Worm (Caenorhabditis elegans) whole organism, L1 larva: ENCODE measurements around the gene dod-24.
A peak's percentile ranks its signal among the peaks of the same experiment; 100 is the strongest.

Source experiments
- C04F5.9 ChIP-seq: sonication (generic microtip); optimal IDR thresholded peaks from 2 replicates; lab custom pipeline; 2016; ENCODE audit warnings: missing genetic modification characterization, missing compliant biosample characterization
- C34B4.2 ChIP-seq: sonication (generic microtip); optimal IDR thresholded peaks from 2 replicates; lab custom pipeline; 2017; ENCODE audit warnings: mild to moderate bottlenecking, missing genetic modification characterization, missing compliant biosample characterization
- aly-2 ChIP-seq: fragments of 150-350 bp; optimal IDR thresholded peaks from 2 replicates; lab custom pipeline; 2014; ENCODE audit warnings: missing biosample characterization, missing genetic modification characterization
- blmp-1 ChIP-seq: fragments of 150-350 bp; optimal IDR thresholded peaks from 2 replicates; lab custom pipeline; 2014; ENCODE audit warnings: missing biosample characterization, missing genetic modification characterization
- ceh-8 ChIP-seq: fragments of 200-800 bp; sonication (Bioruptor generic); optimal IDR thresholded peaks from 2 replicates; lab custom pipeline; 2018; ENCODE audit warnings: mild to moderate bottlenecking, missing genetic modification characterization, moderate library complexity, missing compliant biosample characterization
- ceh-90 ChIP-seq: sonication (generic microtip); optimal IDR thresholded peaks from 2 replicates; lab custom pipeline; 2016; ENCODE audit warnings: missing genetic modification characterization, missing compliant biosample characterization
- ces-1 ChIP-seq: fragments of 150-350 bp; optimal IDR thresholded peaks from 2 replicates; lab custom pipeline; 2014; ENCODE audit warnings: missing biosample characterization, missing genetic modification reagents, missing genetic modification characterization
- dpl-1 ChIP-seq, 3 experiments: fragments of 150-350 bp in 2 of 3; sonication (generic microtip) in 1 of 3; optimal IDR thresholded peaks; 2 replicates each; lab custom pipeline; 2014 to 2017; ENCODE audit warnings: missing biosample characterization in 3 of 3, missing genetic modification characterization in 3 of 3, missing genetic modification reagents in 3 of 3
- efl-1 ChIP-seq, 4 experiments: fragments of 150-350 bp; optimal IDR thresholded peaks in 3 of 4; peaks in 1 of 4; 1 replicate in 1 of 4; 2 replicates in 3 of 4; lab custom pipeline; 2014; ENCODE audit warnings: missing biosample characterization in 2 of 4, missing genetic modification characterization in 2 of 4, missing genetic modification reagents in 2 of 4
- egl-27 ChIP-seq, 2 experiments: fragments of 150-350 bp in 1 of 2; sonication (generic microtip); optimal IDR thresholded peaks; 3 replicates each; lab custom pipeline; 2017 to 2018; ENCODE audit warnings: missing biosample characterization in 2 of 2, missing genetic modification characterization in 2 of 2, missing genetic modification reagents in 2 of 2
- elt-2 ChIP-seq: sonication (generic microtip); optimal IDR thresholded peaks from 2 replicates; lab custom pipeline; 2016; ENCODE audit warnings: missing genetic modification characterization, mild to moderate bottlenecking, inconsistent platforms, missing compliant biosample characterization, missing genetic modification reagents
- elt-3 ChIP-seq, 6 experiments: fragments of 150-350 bp in 1 of 6; sonication (generic microtip); optimal IDR thresholded peaks; 2 replicates each; lab custom pipeline; 2017 to 2018; ENCODE audit warnings: missing biosample characterization in 6 of 6, missing genetic modification characterization in 6 of 6, inconsistent platforms in 1 of 6
- fkh-10 ChIP-seq: sonication (generic microtip); optimal IDR thresholded peaks from 2 replicates; lab custom pipeline; 2017; ENCODE audit warnings: missing biosample characterization, missing genetic modification reagents, missing genetic modification characterization
- fos-1 ChIP-seq: fragments of 150-350 bp; optimal IDR thresholded peaks from 2 replicates; lab custom pipeline; 2014; ENCODE audit warnings: missing biosample characterization, missing genetic modification characterization
- hlh-17 ChIP-seq: fragments of 200-800 bp; sonication (Bioruptor generic); optimal IDR thresholded peaks from 2 replicates; lab custom pipeline; 2018; ENCODE audit warnings: missing genetic modification characterization, mild to moderate bottlenecking, missing compliant biosample characterization, moderate library complexity, borderline replicate concordance
- lir-3 ChIP-seq: sonication (generic microtip); optimal IDR thresholded peaks from 2 replicates; lab custom pipeline; 2016; ENCODE audit warnings: mild to moderate bottlenecking, missing genetic modification characterization, moderate library complexity, missing compliant biosample characterization; ENCODE audit not compliant: poor library complexity
- lsy-2 ChIP-seq, 2 experiments: fragments of 150-350 bp; optimal IDR thresholded peaks; 2 replicates each; lab custom pipeline; 2014; ENCODE audit warnings: missing biosample characterization in 2 of 2, missing genetic modification characterization in 2 of 2
- mab-9 ChIP-seq: fragments of 200-800 bp; sonication (Bioruptor generic); IDR thresholded peaks from 2 replicates; pipeline ENCODE4 v1.3.6; 2022; ENCODE audit warnings: missing genetic modification reagents, missing genetic modification characterization, missing compliant biosample characterization
- mdl-1 ChIP-seq, 2 experiments: fragments of 150-350 bp; optimal IDR thresholded peaks; 2 replicates each; lab custom pipeline; 2014 to 2017; ENCODE audit warnings: missing biosample characterization in 2 of 2, missing genetic modification characterization in 2 of 2, inconsistent platforms in 1 of 2
- nhr-19 ChIP-seq: fragments of 200-800 bp; sonication (Bioruptor generic); conservative IDR thresholded peaks from 2 replicates; pipeline ENCODE4 v1.3.6; 2022; ENCODE audit warnings: missing genetic modification characterization, missing compliant biosample characterization
- nhr-28 ChIP-seq: fragments of 150-350 bp; optimal IDR thresholded peaks from 2 replicates; lab custom pipeline; 2014; ENCODE audit warnings: missing biosample characterization, missing genetic modification characterization
- nhr-47 ChIP-seq: sonication (generic microtip); optimal IDR thresholded peaks from 2 replicates; lab custom pipeline; 2016; ENCODE audit warnings: mild to moderate bottlenecking, missing genetic modification characterization, moderate library complexity, missing compliant biosample characterization
- pax-3 ChIP-seq: fragments of 200-800 bp; sonication (Bioruptor generic); optimal IDR thresholded peaks from 2 replicates; lab custom pipeline; 2018; ENCODE audit warnings: mild to moderate bottlenecking, missing genetic modification characterization, moderate library complexity, missing compliant biosample characterization
- pqm-1 ChIP-seq: sonication (generic microtip); optimal IDR thresholded peaks from 3 replicates; lab custom pipeline; 2017; ENCODE audit warnings: missing biosample characterization, missing genetic modification characterization
- rnt-1 ChIP-seq: sonication (generic microtip); optimal IDR thresholded peaks from 2 replicates; lab custom pipeline; 2016; ENCODE audit warnings: mild to moderate bottlenecking, missing genetic modification characterization, moderate library complexity, missing compliant biosample characterization
- skn-1 ChIP-seq: fragments of 150-350 bp; optimal IDR thresholded peaks from 2 replicates; lab custom pipeline; 2014; ENCODE audit warnings: missing biosample characterization, missing genetic modification characterization
- snpc-4 ChIP-seq: fragments of 150-350 bp; optimal IDR thresholded peaks from 2 replicates; lab custom pipeline; 2014; ENCODE audit warnings: missing biosample characterization, missing genetic modification characterization
- snu-23 ChIP-seq: sonication (generic microtip); optimal IDR thresholded peaks from 2 replicates; lab custom pipeline; 2016; ENCODE audit warnings: missing genetic modification characterization, missing compliant biosample characterization
- sptf-1 ChIP-seq: fragments of 150-350 bp; optimal IDR thresholded peaks from 2 replicates; lab custom pipeline; 2014; ENCODE audit warnings: missing biosample characterization, missing genetic modification characterization
- swsn-7 ChIP-seq: sonication (generic microtip); optimal IDR thresholded peaks from 2 replicates; lab custom pipeline; 2016; ENCODE audit warnings: missing genetic modification characterization, missing compliant biosample characterization
- tbx-2 ChIP-seq: sonication (generic microtip); optimal IDR thresholded peaks from 2 replicates; lab custom pipeline; 2016; ENCODE audit warnings: missing genetic modification characterization, missing compliant biosample characterization
- tlp-1 ChIP-seq: fragments of 150-350 bp; optimal IDR thresholded peaks from 2 replicates; lab custom pipeline; 2014; ENCODE audit warnings: missing biosample characterization, missing genetic modification characterization
- unc-130 ChIP-seq: fragments of 150-350 bp; optimal IDR thresholded peaks from 2 replicates; lab custom pipeline; 2017; ENCODE audit warnings: missing biosample characterization, missing genetic modification characterization, inconsistent platforms
- unc-62 ChIP-seq: fragments of 150-350 bp; optimal IDR thresholded peaks from 2 replicates; lab custom pipeline; 2014; ENCODE audit warnings: missing biosample characterization, missing genetic modification reagents, missing genetic modification characterization
- unc-86 ChIP-seq: sonication (generic microtip); optimal IDR thresholded peaks from 2 replicates; lab custom pipeline; 2016; ENCODE audit warnings: missing genetic modification characterization, missing compliant biosample characterization
- unc-98 ChIP-seq: fragments of 200-800 bp; sonication (Bioruptor generic); IDR thresholded peaks from 2 replicates; pipeline ENCODE4 v1.3.6; 2022; ENCODE audit warnings: missing genetic modification characterization, missing compliant biosample characterization
- vab-15 ChIP-seq: sonication (generic microtip); optimal IDR thresholded peaks from 2 replicates; lab custom pipeline; 2017; ENCODE audit warnings: missing genotype, mild to moderate bottlenecking, missing genetic modification characterization, missing compliant biosample characterization
- ztf-4 ChIP-seq: fragments of 150-350 bp; optimal IDR thresholded peaks from 2 replicates; lab custom pipeline; 2014; ENCODE audit warnings: missing biosample characterization, missing genetic modification characterization

The dod-24 gene

DNA sequence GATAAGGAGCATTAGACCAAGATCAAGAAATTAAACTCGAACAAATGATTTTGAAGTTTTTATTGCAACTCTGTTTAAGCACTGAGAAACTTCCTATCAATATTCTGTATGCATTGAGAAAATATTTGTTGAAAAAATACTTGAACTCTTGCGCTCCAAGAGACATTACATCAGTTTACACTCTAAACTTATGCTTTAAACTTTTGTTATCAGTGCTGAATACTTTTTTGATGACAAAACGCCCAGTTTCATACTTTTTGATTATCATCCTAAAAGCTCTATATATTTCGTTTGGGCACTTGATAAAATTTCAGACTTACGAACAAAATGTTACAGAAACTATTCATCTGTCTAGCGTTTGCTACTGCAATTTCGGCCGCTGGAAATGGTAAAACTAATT lies 34.8 kb upstream of the dod-24 start, which contains the start of gene dod-17:
Gene dod-17, plus strand, starts transcription at position 323 of the 400 bp plus-strand sequence.
- TF ChIP-seq egl-27 (tag; optimal IDR thresholded peaks at IDR 0.05; lab: Kevin White, UChicago) (no peak), unc-130 (no peak), aly-2 (tag; lab: Kevin White, UChicago) (no peak), elt-2 (peak; percentile 40)

- TF ChIP-seq elt-2 (peak; percentile 77), pqm-1 (tag; lab: Kevin White, UChicago) (no peak)
Observed at ce11 chrIV:12973336-12973735, 32.2 kb upstream of the dod-24 start, which contains the start of gene F55G11.4. Gene F55G11.4 (plus strand): TSS chrIV:12973624.

DNA sequence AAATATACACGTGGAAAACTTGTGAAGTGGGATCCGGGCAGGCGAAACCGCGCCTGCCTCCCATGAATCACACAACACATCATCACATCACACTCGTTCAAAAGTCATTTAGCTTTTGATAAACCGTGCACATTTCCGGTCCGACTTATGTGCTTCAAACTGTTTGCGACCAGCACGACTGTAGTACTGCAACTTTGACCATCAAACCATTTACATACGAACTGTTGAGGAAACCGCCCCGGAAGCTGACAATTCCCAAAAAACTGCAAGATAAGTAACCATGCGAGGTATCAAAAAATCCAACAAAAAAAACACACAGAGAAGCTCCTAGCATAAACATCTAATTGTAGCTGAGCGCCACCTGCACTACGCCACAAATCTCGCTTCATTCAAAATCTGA lies 31.6 kb upstream of the dod-24 start:
- no peak for TF ChIP-seq tlp-1 (tag; lab: Kevin White, UChicago)
- TF ChIP-seq mab-9 (GFP tag; lab: Robert Waterston, UW): no peak
- TF ChIP-seq mdl-1 (tag; optimal IDR thresholded peaks at IDR 0.05; lab: Kevin White, UChicago): no peak
- no peak for TF ChIP-seq fkh-10 (GFP tag; lab: Kevin White, UChicago)
- TF ChIP-seq vab-15 (tag; lab: Kevin White, UChicago): no peak
- no peak for TF ChIP-seq C04F5.9 (tag; lab: Kevin White, UChicago)
- TF ChIP-seq ztf-4 (tag; lab: Kevin White, UChicago): no peak
- TF ChIP-seq hlh-17 (GFP tag; lab: Kevin White, UChicago): no peak
- no peak for TF ChIP-seq pqm-1 (tag; lab: Kevin White, UChicago)
- TF ChIP-seq nhr-19 (GFP tag; lab: Robert Waterston, UW): no peak
- TF ChIP-seq unc-86 (tag; lab: Kevin White, UChicago): no peak
- no peak for TF ChIP-seq unc-62 (GFP tag; lab: Kevin White, UChicago)
- no peak for TF ChIP-seq ceh-90 (tag; lab: Kevin White, UChicago)
- TF ChIP-seq tbx-2 (tag; lab: Kevin White, UChicago): no peak
- no peak for TF ChIP-seq snu-23 (GFP tag; lab: Kevin White, UChicago)
- TF ChIP-seq pax-3 (tag; lab: Kevin White, UChicago): no peak
- no peak for TF ChIP-seq fos-1 (tag; lab: Kevin White, UChicago)
- no peak for TF ChIP-seq blmp-1 (tag; lab: Kevin White, UChicago)
- TF ChIP-seq C34B4.2 (tag; lab: Kevin White, UChicago): no peak
- TF ChIP-seq nhr-47 (tag; lab: Kevin White, UChicago): no peak

DNA sequence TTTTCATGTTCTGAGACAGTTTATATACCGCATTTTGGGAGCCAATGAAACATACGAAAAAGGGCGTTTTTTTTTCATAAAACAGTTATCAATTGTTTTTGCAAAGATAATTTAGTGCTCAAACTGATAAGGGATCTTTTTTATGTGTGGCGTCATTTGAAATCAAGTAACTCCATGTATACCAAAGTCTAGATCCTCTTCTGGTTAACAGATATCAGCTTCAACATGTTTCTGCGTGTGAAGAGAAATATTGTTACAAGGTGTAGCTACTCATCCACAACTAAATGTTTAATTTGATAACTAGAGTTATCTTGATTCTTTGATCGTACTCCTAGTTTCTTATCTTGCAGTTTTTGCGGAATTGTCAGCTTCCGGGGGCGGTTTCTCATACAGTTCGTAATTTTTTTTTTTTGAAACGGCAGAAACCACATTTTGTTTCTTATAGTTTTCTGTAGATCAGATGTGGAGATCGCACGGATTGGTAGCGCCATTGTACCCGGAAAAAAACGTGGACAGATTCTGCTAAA lies 30.9 kb upstream of the dod-24 start:
- TF ChIP-seq elt-2 (peak; percentile 93), blmp-1 (tag; lab: Kevin White, UChicago) (no peak)

DNA sequence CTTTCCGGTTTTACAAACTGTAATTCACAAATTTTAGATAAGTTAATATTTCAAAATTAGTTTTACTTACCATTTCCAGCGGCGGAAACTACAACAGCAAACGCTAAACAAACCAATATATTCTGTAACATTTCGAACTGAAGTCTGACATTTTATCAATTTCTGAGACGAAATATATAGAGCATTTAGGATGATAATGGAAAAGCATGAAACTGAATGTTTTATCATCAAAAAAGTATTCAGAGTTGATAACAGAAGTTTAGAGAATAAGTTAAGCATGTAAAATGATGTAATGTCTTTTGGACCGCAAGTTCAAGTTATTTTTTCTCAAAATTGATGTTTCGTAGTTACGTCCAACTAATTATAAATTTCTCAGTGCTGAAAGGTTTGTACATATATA lies 28.0 kb upstream of the dod-24 start, which contains the start of gene F55G11.2:
Gene F55G11.2, minus strand, starts transcription at position 149 of the 400 bp plus-strand sequence.
- peak; percentile 6 for TF ChIP-seq skn-1
- no peak for TF ChIP-seq unc-98 (GFP tag; lab: Robert Waterston, UW)
- TF ChIP-seq elt-2: peak; percentile 86
- no peak for TF ChIP-seq efl-1 (optimal IDR thresholded peaks at IDR 0.05; lab: Kevin White, UChicago)
- peak in 1 of 2 experiments; percentile 87 for TF ChIP-seq efl-1 (GFP tag; optimal IDR thresholded peaks at IDR 0.05 in 1 of 2; lab: Kevin White, UChicago)

DNA sequence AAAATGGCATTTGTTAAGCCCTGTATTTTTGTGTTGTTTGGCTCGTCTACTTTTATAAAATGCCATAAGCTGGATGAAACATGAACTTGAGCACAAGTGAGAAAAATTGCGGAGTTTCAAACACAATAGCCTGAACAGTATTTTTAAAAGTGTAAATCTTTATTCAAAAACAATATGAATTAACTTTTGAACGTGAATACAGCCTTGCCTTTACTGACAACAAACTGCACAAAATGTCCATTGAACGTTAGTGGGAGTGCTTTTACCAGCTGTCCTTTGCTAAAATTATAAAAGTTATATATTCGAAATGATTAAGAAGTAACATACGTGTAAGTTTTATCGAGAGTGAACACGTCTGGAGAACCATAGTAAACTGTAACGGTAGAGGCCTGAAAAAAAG lies 26.1 kb upstream of the dod-24 start:
- TF ChIP-seq ceh-8 (GFP tag; lab: Kevin White, UChicago) (no peak), ces-1 (GFP tag; lab: Kevin White, UChicago) (no peak), sptf-1 (tag; lab: Kevin White, UChicago) (no peak), aly-2 (tag; lab: Kevin White, UChicago) (no peak), nhr-47 (tag; lab: Kevin White, UChicago) (no peak), lir-3 (no peak), snpc-4 (tag; lab: Kevin White, UChicago) (no peak), lsy-2 (tag; optimal IDR thresholded peaks at IDR 0.05; lab: Kevin White, UChicago) (no peak), elt-3 (tag; optimal IDR thresholded peaks at IDR 0.05; lab: Kevin White, UChicago) (no peak), swsn-7 (no peak), unc-130 (no peak), dpl-1 (GFP tag; optimal IDR thresholded peaks at IDR 0.05; lab: Kevin White, UChicago) (no peak), hlh-17 (GFP tag; lab: Kevin White, UChicago) (no peak), rnt-1 (tag; lab: Kevin White, UChicago) (no peak), nhr-28 (no peak), ceh-90 (tag; lab: Kevin White, UChicago) (no peak), elt-2 (no peak)
